Fruit fly (Drosophila melanogaster): ENCODE measurements around the gene robl37BC.
A peak's percentile ranks its signal among the peaks of the same experiment; 100 is the strongest.

The robl37BC gene

dm6 chr2L:19057799-19058198, 47.1 kb downstream of the robl37BC start:
- TF ChIP-seq zen (tag; optimal IDR thresholded peaks at IDR 0.05), result no peak
- TF ChIP-seq klu (GFP tag; IDR thresholded peaks at IDR 0.05), result no peak
- peak in 1 of 2 experiments; percentile 61 for TF ChIP-seq Pdp1 (GFP tag; optimal IDR thresholded peaks at IDR 0.05)
- no peak for TF ChIP-seq NK7.1 (GFP tag; optimal IDR thresholded peaks at IDR 0.05)
- TF ChIP-seq CG2120 (GFP tag; optimal IDR thresholded peaks at IDR 0.05), result no peak
- TF ChIP-seq CG15269 (tag; optimal IDR thresholded peaks at IDR 0.05), result no peak
- no peak for TF ChIP-seq mirr (GFP tag; optimal IDR thresholded peaks at IDR 0.05)
- no peak for TF ChIP-seq CG33557 (GFP tag; optimal IDR thresholded peaks at IDR 0.05)
- TF ChIP-seq sr (GFP tag; IDR thresholded peaks at IDR 0.05), result no peak
- TF ChIP-seq Ravus (GFP tag; IDR thresholded peaks at IDR 0.05), result no peak
- no peak for TF ChIP-seq Hr51 (GFP tag; optimal IDR thresholded peaks at IDR 0.05)
- TF ChIP-seq CG10366 (GFP tag; IDR thresholded peaks at IDR 0.05), result no peak
- peak; percentile 95 for TF ChIP-seq CG9437 (GFP tag; optimal IDR thresholded peaks at IDR 0.05)
- no peak for TF ChIP-seq Doc2 (GFP tag; IDR thresholded peaks at IDR 0.05)
- no peak for TF ChIP-seq CG4360 (GFP tag; IDR thresholded peaks at IDR 0.05)
- peak; percentile 38; the same call in 1 of the 3 replicates for TF ChIP-seq mld (GFP tag; IDR thresholded peaks at IDR 0.05; ENCODE audit: partially characterized antibody)
- no peak for TF ChIP-seq CG10209 (GFP tag; optimal IDR thresholded peaks at IDR 0.05)
- TF ChIP-seq CG15073 (GFP tag; optimal IDR thresholded peaks at IDR 0.05), result no peak

dm6 chr2L:19058916-19059315, 48.2 kb downstream of the robl37BC start, which contains the start of gene Phlpp:
Gene Phlpp, plus strand, starts transcription at chr2L:19059129.
- TF ChIP-seq CG11560 (tag; IDR thresholded peaks at IDR 0.05), result no peak
- peak; percentile 11 for TF ChIP-seq Hsf (GFP tag; optimal IDR thresholded peaks at IDR 0.05)
- TF ChIP-seq E2f1 (GFP tag; IDR thresholded peaks at IDR 0.05), result peak; percentile 65
- TF ChIP-seq grau (tag; optimal IDR thresholded peaks at IDR 0.05), result peak; percentile 80
- peak; percentile 8 for TF ChIP-seq pnt (GFP tag; optimal IDR thresholded peaks at IDR 0.05)
- TF ChIP-seq mirr (GFP tag; optimal IDR thresholded peaks at IDR 0.05), result no peak
- TF ChIP-seq zen (tag; optimal IDR thresholded peaks at IDR 0.05), result peak; percentile 51
- peak; percentile 69 for TF ChIP-seq fd96Cb (tag; optimal IDR thresholded peaks at IDR 0.05)
- peak; percentile 26 for TF ChIP-seq Spps (tag; optimal IDR thresholded peaks at IDR 0.05)
- TF ChIP-seq seq (GFP tag; IDR thresholded peaks at IDR 0.05), result peak; percentile 24; the same call in 1 of the 2 replicates
- TF ChIP-seq Med (GFP tag), result peak; percentile 60
- TF ChIP-seq HLH3B (GFP tag; IDR thresholded peaks at IDR 0.05), result peak; percentile 68
- peak; percentile 47 for TF ChIP-seq CoRest (tag; optimal IDR thresholded peaks at IDR 0.05)
- TF ChIP-seq CG16815 (GFP tag; optimal IDR thresholded peaks at IDR 0.05), result peak; percentile 11
- no peak for TF ChIP-seq Oaz (GFP tag; IDR thresholded peaks at IDR 0.05)
- no peak for TF ChIP-seq sd (tag; optimal IDR thresholded peaks at IDR 0.05)
- peak; percentile 69; the same call in 1 of the 2 replicates for TF ChIP-seq CG1024 (GFP tag; IDR thresholded peaks at IDR 0.05)
- no peak for TF ChIP-seq CG2199 (GFP tag; IDR thresholded peaks at IDR 0.05)
- TF ChIP-seq B-H2 (GFP tag; optimal IDR thresholded peaks at IDR 0.05), result no peak
- peak; percentile 57; the same call in 1 of the 3 replicates for TF ChIP-seq z (GFP tag; IDR thresholded peaks at IDR 0.05)
- TF ChIP-seq ranshi (GFP tag; IDR thresholded peaks at IDR 0.05), result peak; percentile 66
- no peak for TF ChIP-seq vnd (GFP tag; IDR thresholded peaks at IDR 0.05; ENCODE audit: partially characterized antibody)
- peak in 1 of 2 experiments; percentile 14 for TF ChIP-seq chif (GFP tag; optimal IDR thresholded peaks at IDR 0.05)
- TF ChIP-seq sqz (GFP tag; optimal IDR thresholded peaks at IDR 0.05), result no peak
- peak; percentile 49 for TF ChIP-seq CG3163 (GFP tag; optimal IDR thresholded peaks at IDR 0.05)
- peak; percentile 3 for TF ChIP-seq MTF-1 (GFP tag; optimal IDR thresholded peaks at IDR 0.05; ENCODE audit: borderline replicate concordance)
- TF ChIP-seq Hr3 (GFP tag; optimal IDR thresholded peaks at IDR 0.05), result peak; percentile 4
- peak; percentile 30 for TF ChIP-seq tin (GFP tag; optimal IDR thresholded peaks at IDR 0.05)
- TF ChIP-seq CG1233 (GFP tag; optimal IDR thresholded peaks at IDR 0.05), result peak; percentile 31
- TF ChIP-seq prd (optimal IDR thresholded peaks at IDR 0.05), result no peak
- TF ChIP-seq prd (GFP tag; IDR thresholded peaks at IDR 0.05), result peak; percentile 82
- TF ChIP-seq Hr39 (optimal IDR thresholded peaks at IDR 0.05), result no peak
- peak; percentile 47; the same call in 1 of the 3 replicates for TF ChIP-seq ase (GFP tag; IDR thresholded peaks at IDR 0.05)
- TF ChIP-seq pum (GFP tag; optimal IDR thresholded peaks at IDR 0.05), result peak; percentile 33
- TF ChIP-seq Lim3 (GFP tag; IDR thresholded peaks at IDR 0.05), result no peak

All from whole organism, embryonic.